Worm (Caenorhabditis elegans): ENCODE results near the gene magi-1.

The magi-1 gene

DNA sequence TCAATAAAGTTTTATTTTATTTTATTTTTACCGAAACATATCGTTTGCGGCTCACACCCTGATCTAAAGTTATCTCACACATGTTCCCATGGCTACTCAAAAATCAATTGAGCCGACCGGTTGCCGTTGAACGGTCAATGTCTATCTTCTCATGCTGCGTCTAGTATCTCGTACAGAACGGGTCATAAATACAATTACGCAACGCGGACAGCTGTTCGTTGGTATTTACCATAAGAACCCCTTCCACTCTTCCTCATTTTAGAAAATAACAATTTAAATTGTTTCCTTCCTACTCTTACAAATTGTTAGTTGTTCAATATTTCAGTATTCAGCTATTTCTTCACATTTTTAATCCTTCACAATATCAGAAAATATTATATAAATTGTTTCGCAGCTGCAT is 29.0 kb downstream of the magi-1 start:
- TF ChIP-seq ceh-82 (tag; optimal IDR thresholded peaks at IDR 0.05), result no peak
- TF ChIP-seq nhr-11 (tag; optimal IDR thresholded peaks at IDR 0.05), result no peak
- no peak for TF ChIP-seq ztf-4 (tag; optimal IDR thresholded peaks at IDR 0.05)
- TF ChIP-seq gmeb-1 (tag; optimal IDR thresholded peaks at IDR 0.05), result no peak
- TF ChIP-seq crh-2 (tag; optimal IDR thresholded peaks at IDR 0.05), result no peak
- TF ChIP-seq fos-1 (tag; optimal IDR thresholded peaks at IDR 0.05), result no peak
- no peak for TF ChIP-seq egl-27 (tag; optimal IDR thresholded peaks at IDR 0.05)
- TF ChIP-seq nhr-25 (tag; optimal IDR thresholded peaks at IDR 0.05), result no peak
- TF ChIP-seq nhr-6 (tag; optimal IDR thresholded peaks at IDR 0.05), result no peak
- no peak for TF ChIP-seq lin-39 (tag; optimal IDR thresholded peaks at IDR 0.05)
- TF ChIP-seq lsy-2 (tag; optimal IDR thresholded peaks at IDR 0.05), result no peak
- TF ChIP-seq aly-2 (tag; optimal IDR thresholded peaks at IDR 0.05), result no peak

DNA sequence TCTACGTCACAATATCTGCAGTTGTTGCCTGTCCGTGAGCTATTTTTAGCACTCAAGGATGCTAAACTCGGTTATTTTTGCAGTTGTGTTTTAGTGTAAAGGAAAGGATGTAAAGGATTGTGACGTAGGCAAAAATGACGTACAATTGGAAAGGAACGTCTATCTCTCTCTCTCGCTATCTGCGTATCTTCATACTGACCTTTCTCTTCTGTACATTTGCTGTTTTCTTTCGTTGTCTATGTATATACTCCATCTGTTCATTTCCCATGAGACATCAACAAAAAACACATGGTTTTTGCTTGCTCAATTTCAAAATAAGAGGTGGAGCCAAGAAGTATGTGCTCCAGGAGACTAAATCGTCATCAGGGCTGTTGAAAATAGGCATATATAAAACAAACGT is 29.4 kb downstream of the magi-1 start:
- peak; percentile 64 for TF ChIP-seq sma-9 (GFP tag; optimal IDR thresholded peaks at IDR 0.05)
- no peak for TF ChIP-seq sma-9 (tag; optimal IDR thresholded peaks at IDR 0.05)
- TF ChIP-seq gmeb-1 (tag; optimal IDR thresholded peaks at IDR 0.05), result no peak
- TF ChIP-seq unc-55 (GFP tag; optimal IDR thresholded peaks at IDR 0.05), result peak; percentile 9
- no peak for TF ChIP-seq lin-11 (tag; optimal IDR thresholded peaks at IDR 0.05)
- no peak for TF ChIP-seq sma-3 (GFP tag; optimal IDR thresholded peaks at IDR 0.05)
- TF ChIP-seq nhr-129 (tag; optimal IDR thresholded peaks at IDR 0.05), result peak; percentile 30

- TF ChIP-seq nhr-129 (tag; optimal IDR thresholded peaks at IDR 0.05) (no peak), fos-1 (tag; optimal IDR thresholded peaks at IDR 0.05) (peak; percentile 44)
Observed at ce11 chrIV:11745340-11745739, 30.5 kb downstream of the magi-1 start, which contains the start of gene gem-4. Gene gem-4, plus strand, starts transcription at chrIV:11745640.

- TF ChIP-seq sma-9 (GFP tag; optimal IDR thresholded peaks at IDR 0.05), result peak; percentile 33
- no peak for TF ChIP-seq sma-9 (tag; optimal IDR thresholded peaks at IDR 0.05)
- TF ChIP-seq lin-13 (GFP tag; optimal IDR thresholded peaks at IDR 0.05), result no peak
- TF ChIP-seq nhr-129 (tag; optimal IDR thresholded peaks at IDR 0.05), result peak; percentile 74
- TF ChIP-seq C34F6.9 (tag; optimal IDR thresholded peaks at IDR 0.05), result peak; percentile 23
- no peak for TF ChIP-seq ZK546.5 (tag; optimal IDR thresholded peaks at IDR 0.05)
- TF ChIP-seq zag-1 (tag; optimal IDR thresholded peaks at IDR 0.05), result no peak
- TF ChIP-seq lsy-2 (tag; optimal IDR thresholded peaks at IDR 0.05), result peak in 1 of 2 experiments; percentile 25
- peak; percentile 70 for TF ChIP-seq F13H6.1 (tag; optimal IDR thresholded peaks at IDR 0.05)
Observed at ce11 chrIV:11748852-11749251, 34.0 kb downstream of the magi-1 start, which contains the start of gene T12A7.6. Gene T12A7.6, plus strand, starts transcription at chrIV:11749220.

DNA sequence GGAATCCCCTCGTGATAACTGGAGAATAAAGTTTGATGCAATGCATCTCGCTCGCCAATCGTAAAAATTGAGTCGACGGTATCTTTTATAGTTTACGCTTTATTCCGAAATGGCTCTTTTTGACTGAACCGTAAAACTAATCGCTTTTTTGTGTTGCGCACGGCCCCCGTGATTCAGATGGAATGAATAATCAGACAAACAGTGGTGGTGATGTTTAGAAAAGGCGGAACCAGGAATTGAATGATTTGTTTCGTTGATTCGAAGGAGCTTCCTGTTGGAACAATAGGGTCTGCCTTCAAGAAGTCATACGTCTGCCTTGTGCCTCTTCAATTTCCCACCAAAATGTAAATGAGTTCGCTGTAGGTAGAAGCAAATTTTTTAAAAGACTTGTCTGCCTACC is 39.5 kb downstream of the magi-1 start, which contains the start of gene scl-18:
scl-18 (minus strand) TSS at position 101 of the 400 bp plus-strand sequence.
- no peak for TF ChIP-seq zag-1 (tag; optimal IDR thresholded peaks at IDR 0.05)
- TF ChIP-seq unc-39 (tag; optimal IDR thresholded peaks at IDR 0.05), result no peak
- no peak for TF ChIP-seq unc-62 (GFP tag; optimal IDR thresholded peaks at IDR 0.05)
- TF ChIP-seq sma-9 (GFP tag; optimal IDR thresholded peaks at IDR 0.05), result no peak
- TF ChIP-seq sma-9 (tag; optimal IDR thresholded peaks at IDR 0.05), result no peak
- no peak for TF ChIP-seq ceh-16 (tag; optimal IDR thresholded peaks at IDR 0.05)
- no peak for TF ChIP-seq nhr-12 (tag; optimal IDR thresholded peaks at IDR 0.05)
- no peak for TF ChIP-seq nhr-237 (tag; optimal IDR thresholded peaks at IDR 0.05)
- no peak for TF ChIP-seq ztf-11 (tag; optimal IDR thresholded peaks at IDR 0.05)
- no peak for TF ChIP-seq R02D3.7 (tag; optimal IDR thresholded peaks at IDR 0.05)
- no peak for TF ChIP-seq mab-5 (tag; optimal IDR thresholded peaks at IDR 0.05)
- TF ChIP-seq C34F6.9 (tag; optimal IDR thresholded peaks at IDR 0.05), result no peak
- TF ChIP-seq skn-1 (tag; optimal IDR thresholded peaks at IDR 0.05), result no peak
- TF ChIP-seq egl-27 (tag; optimal IDR thresholded peaks at IDR 0.05), result no peak
- no peak for TF ChIP-seq fos-1 (tag; optimal IDR thresholded peaks at IDR 0.05)
- TF ChIP-seq nhr-10 (tag; optimal IDR thresholded peaks at IDR 0.05), result no peak
- no peak for TF ChIP-seq ztf-1 (GFP tag; conservative IDR thresholded peaks at IDR 0.05)

- no peak for TF ChIP-seq nhr-23 (tag; optimal IDR thresholded peaks at IDR 0.05)
- no peak for TF ChIP-seq crh-2 (tag; optimal IDR thresholded peaks at IDR 0.05)
- TF ChIP-seq nhr-6 (tag; optimal IDR thresholded peaks at IDR 0.05), result no peak
- TF ChIP-seq nhr-25 (tag; optimal IDR thresholded peaks at IDR 0.05), result no peak
- TF ChIP-seq lin-13 (GFP tag; optimal IDR thresholded peaks at IDR 0.05), result no peak
- TF ChIP-seq nhr-10 (tag; optimal IDR thresholded peaks at IDR 0.05), result no peak
- TF ChIP-seq Y55F3AM.14 (GFP tag; optimal IDR thresholded peaks at IDR 0.05), result no peak
- TF ChIP-seq alr-1 (tag; optimal IDR thresholded peaks at IDR 0.05), result no peak
- no peak for TF ChIP-seq nhr-237 (tag; optimal IDR thresholded peaks at IDR 0.05)
Observed at ce11 chrIV:11755003-11755402, 40.2 kb downstream of the magi-1 start, which contains the start of gene T12A7.10. Gene T12A7.10, minus strand, starts transcription at chrIV:11755103.

Measured in whole organism, L2 larva.